ENCODE assay signal across 4 fruit fly cellular contexts in genomic region chrX:6706570-6707306, dm6.
TF ChIP-seq lines count a peak whose summit lies in the region.

No protein-coding gene starts in this region.

- no peak for TF ChIP-seq CTCF in whole organism, embryonic (GFP tag; optimal IDR thresholded peaks at IDR 0.05; lab: Kevin White, UChicago)

TF ChIP-seq in whole organism, adult, 20 proteins besides CTCF, POLR2A, EP300 and RAD21:
- TF ChIP-seq CG1620 (GFP tag; optimal IDR thresholded peaks at IDR 0.05; lab: Kevin White, UChicago), result no peak
- no peak for TF ChIP-seq Crg-1 (GFP tag; optimal IDR thresholded peaks at IDR 0.05; lab: Kevin White, UChicago)
- TF ChIP-seq cic (GFP tag; optimal IDR thresholded peaks at IDR 0.05; lab: Kevin White, UChicago), result peak; percentile 67
- TF ChIP-seq ovo (GFP tag; optimal IDR thresholded peaks at IDR 0.05; lab: Kevin White, UChicago), result no peak
- peak; percentile 23 for TF ChIP-seq bab1 (GFP tag; optimal IDR thresholded peaks at IDR 0.05; lab: Kevin White, UChicago)
- no peak for TF ChIP-seq pad (GFP tag; optimal IDR thresholded peaks at IDR 0.05; lab: Kevin White, UChicago)
- no peak for TF ChIP-seq CG5204 (GFP tag; optimal IDR thresholded peaks at IDR 0.05; lab: Kevin White, UChicago)
- TF ChIP-seq CG33017 (tag; optimal IDR thresholded peaks at IDR 0.05; lab: Kevin White, UChicago), result no peak
- TF ChIP-seq CG14711 (tag; optimal IDR thresholded peaks at IDR 0.05; lab: Kevin White, UChicago), result no peak
- no peak for TF ChIP-seq CG12768 (GFP tag; optimal IDR thresholded peaks at IDR 0.05; lab: Kevin White, UChicago)
- TF ChIP-seq tj (GFP tag; optimal IDR thresholded peaks at IDR 0.05; lab: Kevin White, UChicago), result no peak
- no peak for TF ChIP-seq CG7045 (GFP tag; optimal IDR thresholded peaks at IDR 0.05; lab: Kevin White, UChicago)
- TF ChIP-seq Mnt (GFP tag; optimal IDR thresholded peaks at IDR 0.05; lab: Kevin White, UChicago), result no peak
- TF ChIP-seq CG7101 (tag; optimal IDR thresholded peaks at IDR 0.05; lab: Kevin White, UChicago), result no peak
- no peak for TF ChIP-seq kay (GFP tag; lab: Kevin White, UChicago; ENCODE audit: borderline replicate concordance)
- TF ChIP-seq Hr96 (GFP tag; optimal IDR thresholded peaks at IDR 0.05; lab: Kevin White, UChicago), result no peak
- TF ChIP-seq Clk (GFP tag; optimal IDR thresholded peaks at IDR 0.05; lab: Kevin White, UChicago), result no peak

TF ChIP-seq in whole organism, embryonic, 481 proteins besides CTCF, POLR2A, EP300 and RAD21 (continues in another document):
- TF ChIP-seq chinmo (GFP tag; IDR thresholded peaks at IDR 0.05; lab: Robert Waterston, UW; ENCODE audit: partially characterized antibody), result 0 out of 4 replicates have a peak, but pooled peaks have one; percentile 49
- TF ChIP-seq crol (GFP tag; IDR thresholded peaks at IDR 0.05; lab: Robert Waterston, UW), result peak; percentile 74
- TF ChIP-seq CG16863 (GFP tag; optimal IDR thresholded peaks at IDR 0.05; lab: Kevin White, UChicago), result no peak
- TF ChIP-seq exex (tag; optimal IDR thresholded peaks at IDR 0.05; lab: Kevin White, UChicago), result peak; percentile 18
- TF ChIP-seq Fer1 (GFP tag; optimal IDR thresholded peaks at IDR 0.05; lab: Kevin White, UChicago), result peak; percentile 31
- peak; percentile 46 for TF ChIP-seq cg (GFP tag; optimal IDR thresholded peaks at IDR 0.05; lab: Kevin White, UChicago)
- TF ChIP-seq CG30431 (GFP tag; optimal IDR thresholded peaks at IDR 0.05; lab: Kevin White, UChicago), result no peak
- peak; percentile 39 for TF ChIP-seq kni (GFP tag; optimal IDR thresholded peaks at IDR 0.05; lab: Kevin White, UChicago)
- no peak for TF ChIP-seq CG32772 (GFP tag; IDR thresholded peaks at IDR 0.05; lab: Robert Waterston, UW)
- TF ChIP-seq pnt (GFP tag; optimal IDR thresholded peaks at IDR 0.05; lab: Kevin White, UChicago), result no peak
- peak; percentile 6 for TF ChIP-seq CG1603 (tag; optimal IDR thresholded peaks at IDR 0.05; lab: Kevin White, UChicago)
- no peak for TF ChIP-seq CG30020 (tag; optimal IDR thresholded peaks at IDR 0.05; lab: Kevin White, UChicago)
- TF ChIP-seq caup (GFP tag; optimal IDR thresholded peaks at IDR 0.05; lab: Kevin White, UChicago; ENCODE audit: severe bottlenecking), result peak; percentile 20
- TF ChIP-seq sens-2 (GFP tag; IDR thresholded peaks at IDR 0.05; lab: Robert Waterston, UW), result no peak
- peak; percentile 41 for TF ChIP-seq CG14441 (GFP tag; IDR thresholded peaks at IDR 0.05; lab: Robert Waterston, UW)
- TF ChIP-seq Pdp1 (GFP tag; optimal IDR thresholded peaks at IDR 0.05; lab: Kevin White, UChicago), result peak in 1 of 2 experiments; percentile 14
- no peak for TF ChIP-seq bowl (GFP tag; IDR thresholded peaks at IDR 0.05; lab: Robert Waterston, UW)
- no peak for TF ChIP-seq CG4424 (GFP tag; optimal IDR thresholded peaks at IDR 0.05; lab: Kevin White, UChicago)
- peak; percentile 59 for TF ChIP-seq mirr (GFP tag; optimal IDR thresholded peaks at IDR 0.05; lab: Kevin White, UChicago)
- 0 out of 2 replicates have a peak, but pooled peaks have one; percentile 12 for TF ChIP-seq NFAT (GFP tag; IDR thresholded peaks at IDR 0.05; lab: Robert Waterston, UW)
- peak; percentile 52 for TF ChIP-seq CG13894 (tag; optimal IDR thresholded peaks at IDR 0.05; lab: Kevin White, UChicago)
- no peak for TF ChIP-seq fd102C (GFP tag; optimal IDR thresholded peaks at IDR 0.05; lab: Kevin White, UChicago)
- TF ChIP-seq stc (GFP tag; IDR thresholded peaks at IDR 0.05; lab: Robert Waterston, UW), result no peak
- TF ChIP-seq CG8290 (GFP tag; optimal IDR thresholded peaks at IDR 0.05; lab: Kevin White, UChicago), result no peak
- TF ChIP-seq CG8290 (tag; optimal IDR thresholded peaks at IDR 0.05; lab: Kevin White, UChicago), result peak in 1 of 2 experiments; percentile 32

TF ChIP-seq in whole organism, prepupa, 60 proteins besides CTCF, POLR2A, EP300 and RAD21:
- TF ChIP-seq fkh (GFP tag; optimal IDR thresholded peaks at IDR 0.05; lab: Kevin White, UChicago) (peak; percentile 87), CG15336 (GFP tag; IDR thresholded peaks at IDR 0.05; lab: Robert Waterston, UW) (peak; percentile 43; the same call in 1 of the 2 replicates), CG3032 (tag; optimal IDR thresholded peaks at IDR 0.05; lab: Kevin White, UChicago) (no peak), Sox14 (GFP tag; optimal IDR thresholded peaks at IDR 0.05; lab: Kevin White, UChicago) (no peak), ss (GFP tag; optimal IDR thresholded peaks at IDR 0.05; lab: Kevin White, UChicago) (peak in 1 of 2 experiments; percentile 11), eg (GFP tag; IDR thresholded peaks at IDR 0.05; lab: Robert Waterston, UW) (0 out of 3 replicates have a peak, but pooled peaks have one; percentile 8), CG11762 (GFP tag; optimal IDR thresholded peaks at IDR 0.05; lab: Kevin White, UChicago; ENCODE audit: insufficient read depth) (no peak), CG9139 (GFP tag; optimal IDR thresholded peaks at IDR 0.05; lab: Kevin White, UChicago) (no peak), Hr39 (GFP tag; optimal IDR thresholded peaks at IDR 0.05; lab: Kevin White, UChicago) (no peak), dac (GFP tag; optimal IDR thresholded peaks at IDR 0.05; lab: Kevin White, UChicago) (no peak), CG6808 (GFP tag; optimal IDR thresholded peaks at IDR 0.05; lab: Kevin White, UChicago) (no peak), Ets96B (tag; optimal IDR thresholded peaks at IDR 0.05; lab: Kevin White, UChicago) (no peak), CG3919 (GFP tag; optimal IDR thresholded peaks at IDR 0.05; lab: Kevin White, UChicago) (no peak), OdsH (GFP tag; optimal IDR thresholded peaks at IDR 0.05; lab: Kevin White, UChicago) (no peak)

TF ChIP-seq in whole organism, pupa, 21 proteins besides CTCF, POLR2A, EP300 and RAD21:
- TF ChIP-seq Pif1A (GFP tag; optimal IDR thresholded peaks at IDR 0.05; lab: Kevin White, UChicago), result no peak
- peak; percentile 78 for TF ChIP-seq EcR (GFP tag; optimal IDR thresholded peaks at IDR 0.05; lab: Kevin White, UChicago)
